Worm (Caenorhabditis elegans) whole organism, late embryonic: Measurements from ENCODE around the gene fbxa-160.

ENCODE experiments used
- C08G9.2 ChIP-seq: sonication (generic microtip); optimal IDR thresholded peaks from 2 replicates; lab custom pipeline; 2016; ENCODE audit warnings: mild to moderate bottlenecking, missing genetic modification characterization, moderate library complexity, missing compliant biosample characterization
- Y22D7AL.16 ChIP-seq: sonication (generic microtip); optimal IDR thresholded peaks from 2 replicates; lab custom pipeline; 2016; ENCODE audit warnings: missing genetic modification characterization, missing compliant biosample characterization
- ahr-1 ChIP-seq: sonication (generic microtip); optimal IDR thresholded peaks from 2 replicates; lab custom pipeline; 2016; ENCODE audit warnings: missing genetic modification characterization, missing compliant biosample characterization
- ama-1 ChIP-seq: fragments of 150-350 bp; optimal IDR thresholded peaks from 2 replicates; lab custom pipeline; 2014
- ceh-14 ChIP-seq: sonication (generic microtip); optimal IDR thresholded peaks from 2 replicates; lab custom pipeline; 2016; ENCODE audit warnings: missing genotype, missing genetic modification characterization, missing compliant biosample characterization
- ceh-2 ChIP-seq: sonication (generic microtip); optimal IDR thresholded peaks from 2 replicates; lab custom pipeline; 2016; ENCODE audit warnings: missing genotype, missing genetic modification characterization, missing compliant biosample characterization
- ceh-24 ChIP-seq: sonication (generic microtip); optimal IDR thresholded peaks from 2 replicates; lab custom pipeline; 2016; ENCODE audit warnings: mild to moderate bottlenecking, missing genetic modification characterization, missing compliant biosample characterization
- ceh-31 ChIP-seq: sonication (generic microtip); optimal IDR thresholded peaks from 2 replicates; lab custom pipeline; 2016; ENCODE audit warnings: missing genetic modification characterization, missing compliant biosample characterization
- ceh-34 ChIP-seq: sonication (generic microtip); optimal IDR thresholded peaks from 2 replicates; lab custom pipeline; 2016; ENCODE audit warnings: mild to moderate bottlenecking, missing genetic modification characterization, missing compliant biosample characterization
- ceh-48 ChIP-seq: sonication (generic microtip); optimal IDR thresholded peaks from 2 replicates; lab custom pipeline; 2016; ENCODE audit warnings: missing genetic modification characterization, inconsistent platforms, missing compliant biosample characterization
- che-1 ChIP-seq: sonication (generic microtip); optimal IDR thresholded peaks from 2 replicates; lab custom pipeline; 2016; ENCODE audit warnings: mild to moderate bottlenecking, missing genetic modification characterization, missing compliant biosample characterization
- dmd-4 ChIP-seq: sonication (generic microtip); optimal IDR thresholded peaks from 2 replicates; lab custom pipeline; 2016; ENCODE audit warnings: borderline replicate concordance, missing genetic modification characterization, missing compliant biosample characterization
- dve-1 ChIP-seq: sonication (generic microtip); optimal IDR thresholded peaks from 2 replicates; lab custom pipeline; 2017; ENCODE audit warnings: antibody characterized with exemption, mild to moderate bottlenecking, missing genetic modification characterization, missing compliant biosample characterization
- elt-4 ChIP-seq: sonication (generic microtip); optimal IDR thresholded peaks from 2 replicates; lab custom pipeline; 2016; ENCODE audit warnings: missing genetic modification characterization, missing compliant biosample characterization
- eyg-1 ChIP-seq: sonication (generic microtip); optimal IDR thresholded peaks from 2 replicates; lab custom pipeline; 2016; ENCODE audit warnings: missing genotype, missing genetic modification characterization, missing compliant biosample characterization
- fkh-10 ChIP-seq: fragments of 150-350 bp; optimal IDR thresholded peaks from 2 replicates; lab custom pipeline; 2014; ENCODE audit warnings: missing biosample characterization, missing genetic modification reagents, missing genetic modification characterization
- gmeb-2 ChIP-seq: sonication (generic microtip); optimal IDR thresholded peaks from 2 replicates; lab custom pipeline; 2016; ENCODE audit warnings: missing genetic modification characterization, inconsistent platforms, missing compliant biosample characterization
- hlh-30 ChIP-seq: sonication (generic microtip); optimal IDR thresholded peaks from 2 replicates; lab custom pipeline; 2017; ENCODE audit warnings: antibody characterized with exemption, missing genetic modification characterization, missing compliant biosample characterization; ENCODE audit not compliant: insufficient read depth
- hlh-6 ChIP-seq: sonication (generic microtip); optimal IDR thresholded peaks from 2 replicates; lab custom pipeline; 2016; ENCODE audit warnings: missing genotype, missing genetic modification characterization, missing compliant biosample characterization
- lim-6 ChIP-seq: sonication (generic microtip); optimal IDR thresholded peaks from 2 replicates; lab custom pipeline; 2016; ENCODE audit warnings: missing genetic modification characterization, missing compliant biosample characterization
- madf-2 ChIP-seq: sonication (generic microtip); optimal IDR thresholded peaks from 2 replicates; lab custom pipeline; 2017; ENCODE audit warnings: missing genetic modification characterization, missing compliant biosample characterization
- mec-3 ChIP-seq: sonication (generic microtip); optimal IDR thresholded peaks from 2 replicates; lab custom pipeline; 2016; ENCODE audit warnings: borderline replicate concordance, missing genetic modification characterization, missing compliant biosample characterization
- nhr-11 ChIP-seq: fragments of 150-350 bp; optimal IDR thresholded peaks from 2 replicates; lab custom pipeline; 2014; ENCODE audit warnings: missing biosample characterization, missing genetic modification characterization
- odd-2 ChIP-seq: sonication (generic microtip); optimal IDR thresholded peaks from 2 replicates; lab custom pipeline; 2017; ENCODE audit warnings: antibody characterized with exemption, mild to moderate bottlenecking, missing genetic modification characterization, missing compliant biosample characterization
- pag-3 ChIP-seq: sonication (generic microtip); optimal IDR thresholded peaks from 2 replicates; lab custom pipeline; 2016; ENCODE audit warnings: missing compliant biosample characterization, missing genetic modification characterization, borderline replicate concordance
- pat-9 ChIP-seq: fragments of 200-800 bp; sonication (Bioruptor generic); optimal IDR thresholded peaks from 2 replicates; lab custom pipeline; 2018; ENCODE audit warnings: mild to moderate bottlenecking, missing genetic modification characterization, moderate library complexity, missing compliant biosample characterization
- pax-1 ChIP-seq: fragments of 150-350 bp; optimal IDR thresholded peaks from 2 replicates; lab custom pipeline; 2014; ENCODE audit warnings: missing biosample characterization, missing genetic modification characterization
- pha-2 ChIP-seq: sonication (generic microtip); optimal IDR thresholded peaks from 2 replicates; lab custom pipeline; 2017; ENCODE audit warnings: mild to moderate bottlenecking, missing genetic modification characterization, missing compliant biosample characterization
- pha-4 ChIP-seq: fragments of 150-350 bp; optimal IDR thresholded peaks from 2 replicates; lab custom pipeline; 2018; ENCODE audit warnings: missing biosample characterization, missing genetic modification reagents, missing genetic modification characterization
- rnt-1 ChIP-seq: sonication (generic microtip); optimal IDR thresholded peaks from 2 replicates; lab custom pipeline; 2016; ENCODE audit warnings: missing genetic modification characterization, missing compliant biosample characterization
- sox-4 ChIP-seq: sonication (generic microtip); optimal IDR thresholded peaks from 2 replicates; lab custom pipeline; 2017; ENCODE audit warnings: mild to moderate bottlenecking, missing genetic modification characterization, inconsistent platforms, missing compliant biosample characterization
- syd-9 ChIP-seq: sonication (generic microtip); optimal IDR thresholded peaks from 2 replicates; lab custom pipeline; 2016; ENCODE audit warnings: mild to moderate bottlenecking, missing genetic modification characterization, moderate library complexity, missing compliant biosample characterization
- tbx-2 ChIP-seq: sonication (generic microtip); optimal IDR thresholded peaks from 2 replicates; lab custom pipeline; 2016; ENCODE audit warnings: missing genetic modification characterization, missing compliant biosample characterization
- ttx-3 ChIP-seq: sonication (generic microtip); optimal IDR thresholded peaks from 2 replicates; lab custom pipeline; 2016; ENCODE audit warnings: missing genetic modification reagents, missing genetic modification characterization, missing compliant biosample characterization
- unc-3 ChIP-seq, 2 experiments: fragments of 200-800 bp in 1 of 2; sonication (Bioruptor generic) in 1 of 2; sonication (generic microtip) in 1 of 2; conservative IDR thresholded peaks in 1 of 2; optimal IDR thresholded peaks in 1 of 2; 2 replicates each; pipeline versions ENCODE4 v1.3.6 to Lab custom; 2016 to 2022; ENCODE audit warnings: missing compliant biosample characterization in 2 of 2, missing genetic modification characterization in 2 of 2, missing genetic modification reagents in 1 of 2
- unc-42 ChIP-seq: sonication (generic microtip); optimal IDR thresholded peaks from 2 replicates; lab custom pipeline; 2016; ENCODE audit warnings: missing genotype, missing genetic modification characterization, missing compliant biosample characterization
- unc-55 ChIP-seq: sonication (generic microtip); optimal IDR thresholded peaks from 2 replicates; lab custom pipeline; 2017; ENCODE audit warnings: missing biosample characterization, missing genetic modification reagents, missing genetic modification characterization
- unc-86 ChIP-seq: sonication (generic microtip); optimal IDR thresholded peaks from 2 replicates; lab custom pipeline; 2016; ENCODE audit warnings: missing genetic modification characterization, missing compliant biosample characterization
- zip-5 ChIP-seq: sonication (generic microtip); optimal IDR thresholded peaks from 2 replicates; lab custom pipeline; 2016; ENCODE audit warnings: missing genetic modification characterization, missing compliant biosample characterization

fbxa-160 gene

DNA sequence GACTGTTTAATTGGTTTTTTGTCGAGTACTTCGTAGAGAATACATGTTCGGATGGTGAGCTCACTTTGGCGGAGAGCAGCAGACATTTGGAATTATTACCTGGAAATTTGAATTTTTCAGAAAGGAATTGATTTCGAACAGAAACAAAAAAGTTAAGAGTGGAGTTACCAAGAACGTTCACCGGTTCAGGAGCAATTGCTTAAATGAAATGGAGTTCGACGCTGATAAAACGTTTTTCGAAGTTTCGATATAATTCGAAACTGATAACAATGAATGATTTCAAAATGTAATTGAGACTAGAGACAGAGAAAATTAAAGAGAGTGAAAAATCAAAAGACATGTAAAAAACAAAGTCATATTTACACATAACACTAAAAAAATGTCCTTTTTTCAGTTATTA is 13.8 kb downstream of the fbxa-160 start, which contains the start of gene fbxa-163:
TSS of gene fbxa-163 (minus strand) at position 101 of the 400 bp plus-strand sequence.
- TF ChIP-seq fkh-10 (no peak), Y22D7AL.16 (tag; lab: Kevin White, UChicago) (no peak), zip-5 (no peak), madf-2 (tag; lab: Kevin White, UChicago) (no peak), C08G9.2 (tag; lab: Kevin White, UChicago) (no peak), nhr-11 (tag; lab: Kevin White, UChicago) (no peak), che-1 (tag; lab: Kevin White, UChicago) (no peak), ttx-3 (no peak), rnt-1 (tag; lab: Kevin White, UChicago) (no peak), sox-4 (tag; lab: Kevin White, UChicago) (no peak), ama-1 (lab: Kevin White, UChicago) (no peak), unc-86 (tag; lab: Kevin White, UChicago) (no peak), hlh-6 (tag; lab: Kevin White, UChicago) (no peak), mec-3 (tag; lab: Kevin White, UChicago) (no peak), pax-1 (tag; lab: Kevin White, UChicago) (no peak), dve-1 (no peak)
- TF ChIP-seq, all 69 proteins: peak for 0

DNA sequence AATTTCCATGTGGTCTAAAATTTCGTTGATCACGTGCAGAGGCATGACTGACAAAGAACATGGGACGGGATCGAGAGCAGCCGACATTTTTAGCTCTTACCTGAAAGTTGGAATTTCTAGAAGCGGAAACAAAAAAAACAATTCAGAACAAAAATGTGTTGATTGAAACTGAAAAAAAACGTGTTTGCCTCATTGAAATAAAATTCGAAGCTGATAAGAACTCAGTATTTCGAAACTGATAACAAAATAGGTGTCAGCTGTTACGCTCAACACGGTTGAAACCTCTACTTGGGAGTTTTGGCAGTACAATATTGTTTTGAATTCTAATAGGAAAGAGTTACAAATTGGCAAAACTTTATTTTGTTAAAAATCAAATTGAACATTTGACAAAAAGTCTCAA is 15.6 kb downstream of the fbxa-160 start:
- no peak for TF ChIP-seq eyg-1 (tag; lab: Kevin White, UChicago)
- TF ChIP-seq ceh-34 (tag; lab: Kevin White, UChicago), result no peak
- no peak for TF ChIP-seq sox-4 (tag; lab: Kevin White, UChicago)
- no peak for TF ChIP-seq dmd-4 (tag; lab: Kevin White, UChicago)
- TF ChIP-seq fkh-10, result no peak
- no peak for TF ChIP-seq unc-86 (tag; lab: Kevin White, UChicago)
- TF ChIP-seq ceh-31 (tag; lab: Kevin White, UChicago), result no peak
- TF ChIP-seq, all 69 proteins: peak for 0

DNA sequence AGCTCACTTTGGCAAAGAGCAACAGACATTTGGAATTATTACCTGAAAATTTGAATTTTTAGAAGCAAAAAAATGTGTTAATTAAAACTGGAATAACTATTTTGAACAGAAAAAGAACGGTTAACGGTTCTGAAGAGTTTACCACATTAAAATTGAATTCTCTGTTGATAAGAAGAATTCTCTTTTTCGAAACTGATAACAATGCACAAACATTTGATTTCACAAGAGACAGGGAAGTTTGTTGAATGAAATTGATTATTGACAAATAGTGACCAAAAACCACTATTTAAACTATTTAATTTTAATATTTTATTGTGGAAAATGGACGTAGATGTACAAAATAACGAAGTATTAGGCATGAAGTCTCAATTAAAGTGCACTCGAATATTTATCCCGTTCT is 16.9 kb downstream of the fbxa-160 start:
- TF ChIP-seq pha-2 (no peak), ceh-24 (tag; lab: Kevin White, UChicago) (no peak), ahr-1 (tag; lab: Kevin White, UChicago) (no peak), ceh-14 (tag; lab: Kevin White, UChicago) (no peak), syd-9 (tag; lab: Kevin White, UChicago) (no peak), fkh-10 (no peak), unc-42 (no peak), hlh-30 (tag; lab: Kevin White, UChicago) (no peak), pat-9 (tag; lab: Kevin White, UChicago) (no peak), unc-55 (GFP tag; lab: Kevin White, UChicago) (no peak)

DNA sequence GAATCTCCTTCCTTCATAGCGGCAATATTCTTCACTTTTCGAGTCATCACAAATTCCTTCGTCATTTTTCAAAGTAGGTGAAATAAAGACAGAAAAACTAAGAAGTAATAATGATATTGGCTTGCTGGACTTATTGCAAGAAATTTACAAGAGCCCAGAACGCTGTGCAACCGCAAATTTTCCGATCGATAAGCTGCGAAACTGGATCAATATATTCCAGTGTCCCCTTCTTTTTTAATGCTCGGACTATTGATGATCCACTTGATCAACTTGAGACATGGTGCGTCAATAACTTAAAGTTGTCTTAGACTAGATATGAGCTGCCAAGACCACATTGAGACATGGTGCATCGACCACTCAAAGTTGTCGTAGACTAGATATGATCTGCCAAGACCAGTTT is 18.4 kb downstream of the fbxa-160 start, which contains the start of gene bath-33:
TSS of gene bath-33 (minus strand) at position 101 of the 400 bp plus-strand sequence.
- TF ChIP-seq fkh-10, result no peak
- TF ChIP-seq pat-9 (tag; lab: Kevin White, UChicago), result no peak
- no peak for TF ChIP-seq unc-3 (GFP tag; conservative IDR thresholded peaks at IDR 0.05; lab: Robert Waterston, UW)
- TF ChIP-seq unc-3 (tag; optimal IDR thresholded peaks at IDR 0.05; lab: Kevin White, UChicago), result no peak
- no peak for TF ChIP-seq pha-4 (tag; lab: Kevin White, UChicago)
- TF ChIP-seq nhr-11 (tag; lab: Kevin White, UChicago), result no peak
- TF ChIP-seq gmeb-2, result no peak
- no peak for TF ChIP-seq ahr-1 (tag; lab: Kevin White, UChicago)
- no peak for TF ChIP-seq odd-2 (tag; lab: Kevin White, UChicago)
- TF ChIP-seq syd-9 (tag; lab: Kevin White, UChicago), result no peak
- TF ChIP-seq ceh-14 (tag; lab: Kevin White, UChicago), result no peak
- TF ChIP-seq elt-4, result no peak
- no peak for TF ChIP-seq ceh-48 (tag; lab: Kevin White, UChicago)
- no peak for TF ChIP-seq lim-6
- TF ChIP-seq pag-3 (tag; lab: Kevin White, UChicago), result no peak
- TF ChIP-seq ceh-2 (tag; lab: Kevin White, UChicago), result no peak
- TF ChIP-seq pha-2, result no peak
- no peak for TF ChIP-seq tbx-2 (tag; lab: Kevin White, UChicago)
